Worm (Caenorhabditis elegans): ENCODE data around the gene tbc-12.
A peak's percentile ranks its signal among the peaks of the same experiment; 100 is the strongest.

DNA sequence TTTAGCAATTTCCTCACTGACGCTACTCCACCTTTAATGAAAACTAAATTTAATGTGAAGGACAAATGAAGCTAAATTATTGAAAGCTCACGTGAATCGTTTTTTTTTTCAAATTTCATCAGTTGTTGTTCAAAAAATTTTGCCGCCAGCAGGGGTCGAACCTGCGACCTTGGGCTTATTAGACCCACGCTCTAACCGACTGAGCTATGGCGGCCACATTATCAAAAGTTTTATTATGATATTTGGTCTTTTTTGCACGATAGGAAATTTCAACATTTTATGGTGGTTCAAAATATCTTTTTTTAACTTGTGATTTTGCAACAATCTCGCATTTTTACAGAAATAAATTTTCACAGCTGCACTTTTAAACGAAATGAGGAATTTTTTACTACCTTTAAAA lies 6.2 kb downstream of the tbc-12 start:
- TF ChIP-seq mxl-2 (GFP tag; conservative IDR thresholded peaks at IDR 0.05) (0 out of 2 replicates have a peak, but pooled peaks have one; percentile 25), daf-16 (GFP tag; optimal IDR thresholded peaks at IDR 0.05) (peak in 1 of 2 experiments; percentile 8), daf-16 (tag; optimal IDR thresholded peaks at IDR 0.05) (peak; percentile 29), dpl-1 (GFP tag; optimal IDR thresholded peaks at IDR 0.05) (no peak), ztf-7 (tag; optimal IDR thresholded peaks at IDR 0.05) (no peak), unc-39 (tag; optimal IDR thresholded peaks at IDR 0.05) (no peak), daf-8 (GFP tag; IDR thresholded peaks at IDR 0.05) (no peak), nhr-25 (tag; optimal IDR thresholded peaks at IDR 0.05; ENCODE audit: borderline replicate concordance, insufficient read depth) (no peak), F49E8.2 (tag; optimal IDR thresholded peaks at IDR 0.05; ENCODE audit: borderline replicate concordance) (no peak), hlh-11 (tag; optimal IDR thresholded peaks at IDR 0.05) (no peak), ama-1 (optimal IDR thresholded peaks at IDR 0.05) (no peak)
